Fruit fly (Drosophila melanogaster): ENCODE data around the gene CG4186.

The CG4186 gene

dm6 chr3L:20769350-20769749 is at the start of gene CG4186, which contains the start of gene CG4074:
CG4186 (plus strand) TSS chr3L:20769586.
CG4074 (minus strand) TSS chr3L:20769500.
- TF ChIP-seq CG8478 (optimal IDR thresholded peaks at IDR 0.05) = no peak
- peak in 1 of 2 experiments; percentile 9 for TF ChIP-seq CTCF (optimal IDR thresholded peaks at IDR 0.05)

- TF ChIP-seq CTCF (optimal IDR thresholded peaks at IDR 0.05) = no peak
- TF ChIP-seq CG8478 (optimal IDR thresholded peaks at IDR 0.05) = no peak
Observed at dm6 chr3L:20729415-20729814, 40.0 kb upstream of the CG4186 start.

dm6 chr3L:20730323-20731238 is 38.8 kb upstream of the CG4186 start, which contains the start of gene CG13252:
CG13252 (plus strand) TSS chr3L:20730591.
- no peak for TF ChIP-seq CTCF (optimal IDR thresholded peaks at IDR 0.05)
- TF ChIP-seq CG8478 (optimal IDR thresholded peaks at IDR 0.05) = no peak

dm6 chr3L:20732492-20732891 is 36.9 kb upstream of the CG4186 start:
- TF ChIP-seq CG8478 (optimal IDR thresholded peaks at IDR 0.05) (no peak), CTCF (optimal IDR thresholded peaks at IDR 0.05) (no peak)

- no peak for TF ChIP-seq CTCF (optimal IDR thresholded peaks at IDR 0.05)
- no peak for TF ChIP-seq CG8478 (optimal IDR thresholded peaks at IDR 0.05)
Observed at dm6 chr3L:20733530-20734257, 35.7 kb upstream of the CG4186 start.

- TF ChIP-seq CTCF (optimal IDR thresholded peaks at IDR 0.05) = no peak
Observed at dm6 chr3L:20734258-20734624, 35.1 kb upstream of the CG4186 start.

- TF ChIP-seq CG8478 (optimal IDR thresholded peaks at IDR 0.05) (no peak), CTCF (optimal IDR thresholded peaks at IDR 0.05) (no peak)
Observed at dm6 chr3L:20736266-20736665, 33.1 kb upstream of the CG4186 start.

dm6 chr3L:20737346-20737745 is 32.0 kb upstream of the CG4186 start:
- no peak for TF ChIP-seq CTCF (optimal IDR thresholded peaks at IDR 0.05)
- TF ChIP-seq CG8478 (optimal IDR thresholded peaks at IDR 0.05) = no peak

dm6 chr3L:20739414-20739813 is 30.0 kb upstream of the CG4186 start, which contains the start of gene Gr77a:
Gr77a (minus strand) TSS chr3L:20739430.
- TF ChIP-seq CG8478 (optimal IDR thresholded peaks at IDR 0.05) (no peak), CTCF (optimal IDR thresholded peaks at IDR 0.05) (no peak)

dm6 chr3L:20747299-20747925 is 22.0 kb upstream of the CG4186 start:
- TF ChIP-seq CTCF (optimal IDR thresholded peaks at IDR 0.05) (no peak), CG8478 (optimal IDR thresholded peaks at IDR 0.05) (no peak)

- TF ChIP-seq CG8478 (optimal IDR thresholded peaks at IDR 0.05) (no peak), CTCF (optimal IDR thresholded peaks at IDR 0.05) (no peak)
Observed at dm6 chr3L:20748577-20748976, 20.8 kb upstream of the CG4186 start.

- TF ChIP-seq CTCF (optimal IDR thresholded peaks at IDR 0.05) (no peak), CG8478 (optimal IDR thresholded peaks at IDR 0.05) (no peak)
Observed at dm6 chr3L:20750391-20750790, 19.0 kb upstream of the CG4186 start.

- TF ChIP-seq CG8478 (optimal IDR thresholded peaks at IDR 0.05) = no peak
- TF ChIP-seq CTCF (optimal IDR thresholded peaks at IDR 0.05) = no peak
Observed at dm6 chr3L:20752964-20753363, 16.4 kb upstream of the CG4186 start.

- no peak for TF ChIP-seq CTCF (optimal IDR thresholded peaks at IDR 0.05)
- no peak for TF ChIP-seq CG8478 (optimal IDR thresholded peaks at IDR 0.05)
Observed at dm6 chr3L:20755585-20755984, 13.8 kb upstream of the CG4186 start, which contains the start of gene CG33912. CG33912 (minus strand) TSS chr3L:20755685.

dm6 chr3L:20758583-20758982 is 10.8 kb upstream of the CG4186 start, which contains the start of gene CG43251:
CG43251 (plus strand) TSS chr3L:20758883.
- no peak for TF ChIP-seq CTCF (optimal IDR thresholded peaks at IDR 0.05)
- no peak for TF ChIP-seq CG8478 (optimal IDR thresholded peaks at IDR 0.05)

Data from S2 (cell line).